Worm (Caenorhabditis elegans) whole organism, early embryonic: ENCODE data around the gene srh-31.

Experiments used
- B0310.2 ChIP-seq: sonication (generic microtip); optimal IDR thresholded peaks from 2 replicates; lab custom pipeline; 2016; ENCODE audit warnings: mild to moderate bottlenecking, missing genetic modification characterization, missing compliant biosample characterization
- F13C5.2 ChIP-seq: sonication (generic microtip); optimal IDR thresholded peaks from 2 replicates; lab custom pipeline; 2017; ENCODE audit warnings: mild to moderate bottlenecking, missing genetic modification characterization, inconsistent platforms, missing compliant biosample characterization
- aly-1 ChIP-seq: sonication (generic microtip); optimal IDR thresholded peaks from 2 replicates; lab custom pipeline; 2016; ENCODE audit warnings: missing genetic modification characterization, missing compliant biosample characterization
- ama-1 ChIP-seq: fragments of 150-350 bp; optimal IDR thresholded peaks from 2 replicates; lab custom pipeline; 2014
- ceh-13 ChIP-seq: fragments of 200-800 bp; sonication (Bioruptor generic); optimal IDR thresholded peaks from 2 replicates; lab custom pipeline; 2018; ENCODE audit warnings: mild to moderate bottlenecking, missing genetic modification characterization, missing compliant biosample characterization
- ceh-36 ChIP-seq: sonication (generic microtip); optimal IDR thresholded peaks from 2 replicates; lab custom pipeline; 2016; ENCODE audit warnings: missing genetic modification characterization, inconsistent platforms, missing compliant biosample characterization
- ets-7 ChIP-seq: sonication (generic microtip); optimal IDR thresholded peaks from 2 replicates; lab custom pipeline; 2016; ENCODE audit warnings: missing genotype, missing genetic modification characterization, missing compliant biosample characterization
- flt-1 ChIP-seq: fragments of 200-800 bp; sonication (Bioruptor generic); IDR thresholded peaks from 2 replicates; pipeline ENCODE4 v1.3.6; 2022; ENCODE audit warnings: missing genetic modification characterization, missing compliant biosample characterization
- hmbx-1 ChIP-seq: sonication (generic microtip); optimal IDR thresholded peaks from 2 replicates; lab custom pipeline; 2016; ENCODE audit warnings: mild to moderate bottlenecking, missing genetic modification characterization, missing compliant biosample characterization
- hmg-4 ChIP-seq: fragments of 200-800 bp; sonication (Bioruptor generic); optimal IDR thresholded peaks from 2 replicates; lab custom pipeline; 2018; ENCODE audit warnings: mild to moderate bottlenecking, missing genetic modification characterization, missing compliant biosample characterization
- hnd-1 ChIP-seq: sonication (generic microtip); optimal IDR thresholded peaks from 2 replicates; lab custom pipeline; 2016; ENCODE audit warnings: missing genetic modification characterization, missing compliant biosample characterization
- pes-1 ChIP-seq: fragments of 200-800 bp; sonication (Bioruptor generic); IDR thresholded peaks from 2 replicates; pipeline ENCODE4 v1.3.6; 2022; ENCODE audit warnings: missing genetic modification reagents, missing genetic modification characterization, missing compliant biosample characterization
- scrt-1 ChIP-seq: fragments of 200-800 bp; sonication (Bioruptor generic); IDR thresholded peaks from 2 replicates; pipeline ENCODE4 v1.3.6; 2022; ENCODE audit warnings: missing genetic modification characterization, missing compliant biosample characterization
- sea-1 ChIP-seq: fragments of 200-800 bp; sonication (Bioruptor generic); conservative IDR thresholded peaks from 2 replicates; pipeline ENCODE4 v1.3.6; 2022; ENCODE audit warnings: missing genetic modification characterization, missing compliant biosample characterization
- tbx-11 ChIP-seq: fragments of 200-800 bp; sonication (Bioruptor generic); IDR thresholded peaks from 2 replicates; pipeline ENCODE4 v1.3.6; 2022; ENCODE audit warnings: missing genetic modification characterization, missing compliant biosample characterization
- tbx-37 ChIP-seq: fragments of 200-800 bp; sonication (Bioruptor generic); conservative IDR thresholded peaks from 2 replicates; pipeline ENCODE4 v1.3.6; 2022; ENCODE audit warnings: missing genetic modification reagents, missing genetic modification characterization, missing compliant biosample characterization
- tra-4 ChIP-seq: sonication (generic microtip); optimal IDR thresholded peaks from 2 replicates; lab custom pipeline; 2017; ENCODE audit warnings: missing genetic modification characterization, missing compliant biosample characterization

The srh-31 gene

ce11 chrV:17667676-17668075, 39.4 kb upstream of the srh-31 start, which contains the start of gene F59A1.12:
Gene F59A1.12, minus strand, starts transcription at chrV:17667776.
- TF ChIP-seq tbx-11 (GFP tag; lab: Robert Waterston, UW) (no peak), hnd-1 (tag; lab: Kevin White, UChicago) (no peak), scrt-1 (GFP tag; lab: Robert Waterston, UW) (no peak), ceh-36 (tag; lab: Kevin White, UChicago) (no peak), ama-1 (lab: Kevin White, UChicago) (no peak), tra-4 (tag; lab: Kevin White, UChicago) (no peak), hmg-4 (GFP tag; lab: Kevin White, UChicago) (no peak), pes-1 (GFP tag; lab: Robert Waterston, UW) (no peak), F13C5.2 (tag; lab: Kevin White, UChicago) (no peak), ets-7 (tag; lab: Kevin White, UChicago) (no peak), ceh-13 (GFP tag; lab: Kevin White, UChicago) (no peak)

ce11 chrV:17668531-17668930, 38.6 kb upstream of the srh-31 start, which contains the start of gene str-89:
Gene str-89, plus strand, starts transcription at chrV:17668831.
- TF ChIP-seq hmbx-1 (no peak), ceh-36 (tag; lab: Kevin White, UChicago) (no peak), ceh-13 (GFP tag; lab: Kevin White, UChicago) (no peak)

ce11 chrV:17673343-17673742, 33.8 kb upstream of the srh-31 start, which contains the start of gene str-93:
Gene str-93, minus strand, starts transcription at chrV:17673443.
- TF ChIP-seq hmg-4 (GFP tag; lab: Kevin White, UChicago) (no peak), tbx-11 (GFP tag; lab: Robert Waterston, UW) (no peak), ceh-13 (GFP tag; lab: Kevin White, UChicago) (no peak)

ce11 chrV:17676553-17676952, 30.6 kb upstream of the srh-31 start, which contains the start of gene str-92:
Gene str-92, minus strand, starts transcription at chrV:17676653.
- TF ChIP-seq tbx-37 (GFP tag; lab: Robert Waterston, UW) (no peak), hmg-4 (GFP tag; lab: Kevin White, UChicago) (no peak), ets-7 (tag; lab: Kevin White, UChicago) (no peak), flt-1 (no peak), sea-1 (no peak), F13C5.2 (tag; lab: Kevin White, UChicago) (no peak), tra-4 (tag; lab: Kevin White, UChicago) (no peak), aly-1 (no peak), hnd-1 (tag; lab: Kevin White, UChicago) (no peak)

ce11 chrV:17683290-17683689, 23.8 kb upstream of the srh-31 start:
- TF ChIP-seq tbx-11 (GFP tag; lab: Robert Waterston, UW) = no peak
- no peak for TF ChIP-seq pes-1 (GFP tag; lab: Robert Waterston, UW)

- no peak for TF ChIP-seq hmg-4 (GFP tag; lab: Kevin White, UChicago)
- TF ChIP-seq ets-7 (tag; lab: Kevin White, UChicago) = no peak
- TF ChIP-seq B0310.2 (tag; lab: Kevin White, UChicago) = no peak
- no peak for TF ChIP-seq hmbx-1
- TF ChIP-seq F13C5.2 (tag; lab: Kevin White, UChicago) = no peak
- no peak for TF ChIP-seq tbx-11 (GFP tag; lab: Robert Waterston, UW)
- no peak for TF ChIP-seq aly-1
- TF ChIP-seq sea-1 = no peak
- TF ChIP-seq ceh-36 (tag; lab: Kevin White, UChicago) = no peak
- TF ChIP-seq tbx-37 (GFP tag; lab: Robert Waterston, UW) = no peak
- TF ChIP-seq ama-1 (lab: Kevin White, UChicago) = no peak
- TF ChIP-seq tra-4 (tag; lab: Kevin White, UChicago) = no peak
- TF ChIP-seq ceh-13 (GFP tag; lab: Kevin White, UChicago) = no peak
- TF ChIP-seq flt-1 = no peak
- TF ChIP-seq pes-1 (GFP tag; lab: Robert Waterston, UW) = no peak
- no peak for TF ChIP-seq hnd-1 (tag; lab: Kevin White, UChicago)
- no peak for TF ChIP-seq scrt-1 (GFP tag; lab: Robert Waterston, UW)
Observed at ce11 chrV:17683763-17684162, 23.4 kb upstream of the srh-31 start, which contains the start of gene F59A1.15. Gene F59A1.15, minus strand, starts transcription at chrV:17683863.

ce11 chrV:17684857-17685256, 22.3 kb upstream of the srh-31 start, which contains the start of the genes F59A1.16 and F59A1.6:
Gene F59A1.16, minus strand, starts transcription at chrV:17684957.
Gene F59A1.6, plus strand, starts transcription at chrV:17685141.
- TF ChIP-seq ama-1 (lab: Kevin White, UChicago) (no peak), ceh-13 (GFP tag; lab: Kevin White, UChicago) (no peak), hmbx-1 (no peak), aly-1 (no peak), scrt-1 (GFP tag; lab: Robert Waterston, UW) (no peak), tbx-11 (GFP tag; lab: Robert Waterston, UW) (no peak), F13C5.2 (tag; lab: Kevin White, UChicago) (no peak), hnd-1 (tag; lab: Kevin White, UChicago) (no peak), tbx-37 (GFP tag; lab: Robert Waterston, UW) (no peak), ceh-36 (tag; lab: Kevin White, UChicago) (no peak), tra-4 (tag; lab: Kevin White, UChicago) (no peak), ets-7 (tag; lab: Kevin White, UChicago) (no peak), sea-1 (no peak), flt-1 (no peak), B0310.2 (tag; lab: Kevin White, UChicago) (no peak), hmg-4 (GFP tag; lab: Kevin White, UChicago) (no peak), pes-1 (GFP tag; lab: Robert Waterston, UW) (no peak)

- TF ChIP-seq ceh-13 (GFP tag; lab: Kevin White, UChicago) (no peak), aly-1 (no peak), scrt-1 (GFP tag; lab: Robert Waterston, UW) (no peak), hmbx-1 (no peak), B0310.2 (tag; lab: Kevin White, UChicago) (no peak), ets-7 (tag; lab: Kevin White, UChicago) (no peak), flt-1 (no peak), tra-4 (tag; lab: Kevin White, UChicago) (no peak), pes-1 (GFP tag; lab: Robert Waterston, UW) (no peak)
Observed at ce11 chrV:17686852-17687251, 20.3 kb upstream of the srh-31 start, which contains the start of gene F59A1.18. Gene F59A1.18, minus strand, starts transcription at chrV:17686952.
